Fruit fly (Drosophila melanogaster): ENCODE data around the gene Cad86C.

The Cad86C gene

DNA sequence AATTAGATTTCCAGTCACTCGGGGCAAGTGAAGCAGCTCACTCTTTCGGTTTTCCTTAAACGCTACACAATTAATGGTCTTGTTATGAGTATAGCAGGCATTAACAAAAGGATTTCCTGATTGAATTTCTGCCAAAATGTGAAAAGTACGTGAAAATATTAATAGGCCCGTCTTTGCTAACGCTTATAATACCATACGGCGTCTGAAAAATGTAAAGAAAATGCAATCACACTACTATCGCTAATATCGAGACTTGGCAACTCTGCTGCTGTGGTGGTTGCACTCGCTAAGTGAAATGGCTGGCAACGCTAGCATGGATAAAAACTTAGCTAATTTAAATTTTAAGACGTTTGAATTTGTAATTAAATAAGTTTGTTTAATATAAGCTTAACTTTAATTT lies 66.4 kb downstream of the Cad86C start, which contains the start of gene CG6621 (continued):
- TF ChIP-seq eyg (GFP tag; optimal IDR thresholded peaks at IDR 0.05), result no peak
- TF ChIP-seq sc (optimal IDR thresholded peaks at IDR 0.05), result no peak
- no peak for TF ChIP-seq sc (GFP tag; optimal IDR thresholded peaks at IDR 0.05)
- TF ChIP-seq CG7786 (GFP tag; optimal IDR thresholded peaks at IDR 0.05), result no peak
- no peak for TF ChIP-seq hth (optimal IDR thresholded peaks at IDR 0.05)
- TF ChIP-seq cg (GFP tag; optimal IDR thresholded peaks at IDR 0.05), result no peak
- no peak for TF ChIP-seq ATbp (GFP tag; optimal IDR thresholded peaks at IDR 0.05)
- TF ChIP-seq Dp (GFP tag; optimal IDR thresholded peaks at IDR 0.05), result peak; percentile 73
- 0 out of 2 replicates have a peak, but pooled peaks have one; percentile 33 for TF ChIP-seq hbn (GFP tag; IDR thresholded peaks at IDR 0.05; ENCODE audit: partially characterized antibody)
- no peak for TF ChIP-seq CG31441 (GFP tag; IDR thresholded peaks at IDR 0.05)
- no peak for TF ChIP-seq sna (GFP tag; IDR thresholded peaks at IDR 0.05; ENCODE audit: partially characterized antibody)
- TF ChIP-seq Bgb (GFP tag; IDR thresholded peaks at IDR 0.05; ENCODE audit: partially characterized antibody), result peak; percentile 68
- TF ChIP-seq pros (GFP tag; optimal IDR thresholded peaks at IDR 0.05), result no peak
- TF ChIP-seq CG10321 (GFP tag; IDR thresholded peaks at IDR 0.05), result no peak
- no peak for TF ChIP-seq dmrt99B (tag; optimal IDR thresholded peaks at IDR 0.05)
- TF ChIP-seq CG15073 (GFP tag; optimal IDR thresholded peaks at IDR 0.05), result no peak
- no peak for TF ChIP-seq CG2678 (tag; optimal IDR thresholded peaks at IDR 0.05)
- no peak for TF ChIP-seq CG4707 (GFP tag; optimal IDR thresholded peaks at IDR 0.05)
- no peak for TF ChIP-seq CG6683 (GFP tag; optimal IDR thresholded peaks at IDR 0.05)
- peak; percentile 5; the same call in 1 of the 2 replicates for TF ChIP-seq NFAT (GFP tag; IDR thresholded peaks at IDR 0.05)
- no peak for TF ChIP-seq sr (GFP tag; IDR thresholded peaks at IDR 0.05)
- peak; percentile 85 for TF ChIP-seq HmgZ (tag; optimal IDR thresholded peaks at IDR 0.05)
- TF ChIP-seq CG7963 (GFP tag; IDR thresholded peaks at IDR 0.05; ENCODE audit: partially characterized antibody), result 0 out of 3 replicates have a peak, but pooled peaks have one; percentile 43
- TF ChIP-seq dati (GFP tag; IDR thresholded peaks at IDR 0.05), result no peak
- TF ChIP-seq abd-A (tag; optimal IDR thresholded peaks at IDR 0.05), result peak; percentile 2
- no peak for TF ChIP-seq CG12104 (GFP tag; optimal IDR thresholded peaks at IDR 0.05)
- TF ChIP-seq CG13775 (GFP tag; optimal IDR thresholded peaks at IDR 0.05), result no peak
- no peak for TF ChIP-seq Antp (GFP tag; optimal IDR thresholded peaks at IDR 0.05)
- TF ChIP-seq Hand (GFP tag; optimal IDR thresholded peaks at IDR 0.05), result no peak
- no peak for TF ChIP-seq CG18011 (GFP tag; optimal IDR thresholded peaks at IDR 0.05)
- TF ChIP-seq Fer1 (GFP tag; optimal IDR thresholded peaks at IDR 0.05), result peak; percentile 9
- no peak for TF ChIP-seq CG4360 (GFP tag; IDR thresholded peaks at IDR 0.05)
- no peak for TF ChIP-seq Adf1 (GFP tag; IDR thresholded peaks at IDR 0.05)
- TF ChIP-seq nau (GFP tag; optimal IDR thresholded peaks at IDR 0.05), result no peak
- TF ChIP-seq sisA (GFP tag; IDR thresholded peaks at IDR 0.05), result no peak
- TF ChIP-seq CG33213 (GFP tag; optimal IDR thresholded peaks at IDR 0.05), result peak; percentile 73
- no peak for TF ChIP-seq CG17328 (GFP tag; IDR thresholded peaks at IDR 0.05)
- no peak for TF ChIP-seq twi (tag; optimal IDR thresholded peaks at IDR 0.05)
- TF ChIP-seq CG13894 (tag; optimal IDR thresholded peaks at IDR 0.05), result no peak
- no peak for TF ChIP-seq corto (GFP tag; optimal IDR thresholded peaks at IDR 0.05)
- TF ChIP-seq Camta (GFP tag; optimal IDR thresholded peaks at IDR 0.05), result no peak
- TF ChIP-seq CHES-1-like (GFP tag; optimal IDR thresholded peaks at IDR 0.05), result peak; percentile 51
- no peak for TF ChIP-seq Max (GFP tag; optimal IDR thresholded peaks at IDR 0.05)
- peak; percentile 88 for TF ChIP-seq CG1603 (tag; optimal IDR thresholded peaks at IDR 0.05)
- TF ChIP-seq CG11504 (tag; optimal IDR thresholded peaks at IDR 0.05), result no peak
- TF ChIP-seq CG11560 (tag; IDR thresholded peaks at IDR 0.05), result no peak
- peak; percentile 85 for TF ChIP-seq CG4617 (GFP tag; optimal IDR thresholded peaks at IDR 0.05; ENCODE audit: borderline replicate concordance)
- no peak for TF ChIP-seq Oaz (GFP tag; IDR thresholded peaks at IDR 0.05)
- no peak for TF ChIP-seq CG4820 (GFP tag; optimal IDR thresholded peaks at IDR 0.05)
- no peak for TF ChIP-seq dysf (GFP tag; IDR thresholded peaks at IDR 0.05)
- TF ChIP-seq crc (GFP tag; optimal IDR thresholded peaks at IDR 0.05), result no peak
